Fruit fly (Drosophila melanogaster): Measurements from ENCODE around the gene CG9641.

Gene CG9641

DNA sequence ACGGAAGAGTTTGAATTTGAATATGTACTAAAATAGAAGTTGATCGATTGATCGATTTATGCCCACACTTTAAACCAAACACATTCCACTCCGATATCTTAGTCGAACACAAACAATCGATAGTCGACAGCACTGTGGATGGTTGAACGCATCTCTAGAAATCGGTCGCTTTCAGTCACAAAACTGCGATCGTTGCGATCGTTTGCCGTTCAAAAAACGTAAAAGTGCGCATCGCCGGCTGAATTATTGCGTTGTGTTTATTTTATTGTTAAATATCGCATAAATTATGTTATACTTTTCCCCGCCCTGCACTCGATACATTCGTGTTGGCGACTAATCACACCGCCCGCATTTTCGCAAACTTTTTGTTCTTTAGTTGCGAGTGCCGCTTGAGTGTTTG lies 22.5 kb upstream of the CG9641 start, which contains the start of gene Ccdc85 (continued):
- TF ChIP-seq CG9817 (tag; optimal IDR thresholded peaks at IDR 0.05): no peak
- TF ChIP-seq her (GFP tag; optimal IDR thresholded peaks at IDR 0.05): peak; percentile 47
- TF ChIP-seq jumu (GFP tag; optimal IDR thresholded peaks at IDR 0.05): peak; percentile 18
- no peak for TF ChIP-seq CG2202 (tag; optimal IDR thresholded peaks at IDR 0.05)
- TF ChIP-seq CG42726 (GFP tag; IDR thresholded peaks at IDR 0.05; ENCODE audit: partially characterized antibody): peak; percentile 92
- TF ChIP-seq CG9609 (GFP tag; optimal IDR thresholded peaks at IDR 0.05): no peak
- TF ChIP-seq sd (tag; optimal IDR thresholded peaks at IDR 0.05): peak; percentile 17
- TF ChIP-seq crp (GFP tag; optimal IDR thresholded peaks at IDR 0.05): no peak
- peak; percentile 98 for TF ChIP-seq hb (GFP tag; IDR thresholded peaks at IDR 0.05; ENCODE audit: partially characterized antibody)
- no peak for TF ChIP-seq sob (GFP tag; IDR thresholded peaks at IDR 0.05)
- no peak for TF ChIP-seq CG10959 (GFP tag; IDR thresholded peaks at IDR 0.05)
- TF ChIP-seq PHDP (tag; optimal IDR thresholded peaks at IDR 0.05): peak; percentile 35
- no peak for TF ChIP-seq pros (GFP tag; optimal IDR thresholded peaks at IDR 0.05)
- TF ChIP-seq Drgx (GFP tag; IDR thresholded peaks at IDR 0.05): no peak
- no peak for TF ChIP-seq danr (GFP tag; IDR thresholded peaks at IDR 0.05)
- TF ChIP-seq CG31441 (GFP tag; IDR thresholded peaks at IDR 0.05): no peak
- TF ChIP-seq CG2875 (GFP tag; optimal IDR thresholded peaks at IDR 0.05): no peak
- TF ChIP-seq CG6791 (GFP tag; IDR thresholded peaks at IDR 0.05; ENCODE audit: partially characterized antibody): peak; percentile 99
- no peak for TF ChIP-seq tll (GFP tag; optimal IDR thresholded peaks at IDR 0.05)
- no peak for TF ChIP-seq CG6683 (GFP tag; optimal IDR thresholded peaks at IDR 0.05)
- TF ChIP-seq tup (GFP tag; optimal IDR thresholded peaks at IDR 0.05): no peak
- TF ChIP-seq CG6272 (GFP tag; IDR thresholded peaks at IDR 0.05): no peak
- 0 out of 2 replicates have a peak, but pooled peaks have one; percentile 5 for TF ChIP-seq Oaz (GFP tag; IDR thresholded peaks at IDR 0.05)
- peak; percentile 95 for TF ChIP-seq hbn (GFP tag; IDR thresholded peaks at IDR 0.05; ENCODE audit: partially characterized antibody)
- TF ChIP-seq fd96Cb (tag; optimal IDR thresholded peaks at IDR 0.05): no peak
- no peak for TF ChIP-seq Fer3 (tag; optimal IDR thresholded peaks at IDR 0.05)
- TF ChIP-seq chinmo (GFP tag; IDR thresholded peaks at IDR 0.05; ENCODE audit: partially characterized antibody): peak; percentile 98
- TF ChIP-seq fd102C (GFP tag; optimal IDR thresholded peaks at IDR 0.05): no peak
- TF ChIP-seq pzg (GFP tag; optimal IDR thresholded peaks at IDR 0.05): peak; percentile 80
- no peak for TF ChIP-seq org-1 (GFP tag; optimal IDR thresholded peaks at IDR 0.05)
- TF ChIP-seq CG9876 (GFP tag; optimal IDR thresholded peaks at IDR 0.05): no peak
- TF ChIP-seq CG18011 (GFP tag; optimal IDR thresholded peaks at IDR 0.05): no peak
- TF ChIP-seq CG7963 (GFP tag; IDR thresholded peaks at IDR 0.05; ENCODE audit: partially characterized antibody): peak; percentile 99
- TF ChIP-seq CG5245 (GFP tag; optimal IDR thresholded peaks at IDR 0.05): no peak
- no peak for TF ChIP-seq fd64A (GFP tag; optimal IDR thresholded peaks at IDR 0.05)
- peak; percentile 2 for TF ChIP-seq CG13296 (GFP tag; optimal IDR thresholded peaks at IDR 0.05)
- TF ChIP-seq Gug (GFP tag; IDR thresholded peaks at IDR 0.05): no peak
- TF ChIP-seq zfh2 (GFP tag; optimal IDR thresholded peaks at IDR 0.05): no peak
- TF ChIP-seq Six4 (GFP tag; optimal IDR thresholded peaks at IDR 0.05): no peak
- TF ChIP-seq bbx (GFP tag; IDR thresholded peaks at IDR 0.05; ENCODE audit: partially characterized antibody): peak; percentile 99
- TF ChIP-seq lilli (GFP tag; optimal IDR thresholded peaks at IDR 0.05): peak; percentile 22
- TF ChIP-seq CG8944 (GFP tag; optimal IDR thresholded peaks at IDR 0.05): no peak
- no peak for TF ChIP-seq NFAT (GFP tag; IDR thresholded peaks at IDR 0.05)
- peak; percentile 95 for TF ChIP-seq Sry-δ (GFP tag; optimal IDR thresholded peaks at IDR 0.05)
- no peak for TF ChIP-seq CG3838 (GFP tag; optimal IDR thresholded peaks at IDR 0.05)
- peak; percentile 70; the same call in 1 of the 3 replicates for TF ChIP-seq CG34422 (GFP tag; IDR thresholded peaks at IDR 0.05)
- peak; percentile 20; the same call in 1 of the 2 replicates for TF ChIP-seq CG32532 (GFP tag; IDR thresholded peaks at IDR 0.05)
- no peak for TF ChIP-seq trh (GFP tag; optimal IDR thresholded peaks at IDR 0.05)
- TF ChIP-seq CG34224 (GFP tag; IDR thresholded peaks at IDR 0.05; ENCODE audit: partially characterized antibody): peak; percentile 97
- no peak for TF ChIP-seq ATbp (GFP tag; optimal IDR thresholded peaks at IDR 0.05)

Measured in whole organism, embryonic.